Fruit fly (Drosophila melanogaster) whole organism, prepupa: ENCODE results near the gene Pkcdelta.

Experiments used
- CG15336 ChIP-seq: fragments of 200-800 bp; sonication (Bioruptor generic); IDR thresholded peaks from 2 replicates; pipeline ENCODE4 v1.3.6; 2022; ENCODE audit warnings: missing biosample characterization, missing genetic modification characterization
- CG31627 ChIP-seq: fragments of 200-800 bp; sonication (Bioruptor generic); optimal IDR thresholded peaks from 3 replicates; lab custom pipeline; 2016; ENCODE audit warnings: missing biosample characterization, missing genetic modification characterization
- CG6163 ChIP-seq: fragments of 200-800 bp; sonication (Bioruptor generic); IDR thresholded peaks from 3 replicates; pipeline ENCODE4 v1.3.6; 2022; ENCODE audit warnings: missing biosample characterization, missing genetic modification characterization
- CG6808 ChIP-seq: fragments of 200-800 bp; sonication (Bioruptor generic); optimal IDR thresholded peaks from 3 replicates; lab custom pipeline; 2017; ENCODE audit warnings: missing biosample characterization, missing genetic modification characterization, mild to moderate bottlenecking, moderate library complexity, missing genetic modification reagents
- CG6854 ChIP-seq: fragments of 200-800 bp; sonication (Bioruptor generic); optimal IDR thresholded peaks from 2 replicates; lab custom pipeline; 2017; ENCODE audit warnings: missing biosample characterization, mild to moderate bottlenecking, missing genetic modification characterization
- CG8319 ChIP-seq: fragments of 200-800 bp; sonication (Bioruptor generic); optimal IDR thresholded peaks from 3 replicates; lab custom pipeline; 2016; ENCODE audit warnings: missing biosample characterization, missing genetic modification characterization
- CG9139 ChIP-seq: fragments of 200-800 bp; sonication (Bioruptor generic); optimal IDR thresholded peaks from 3 replicates; lab custom pipeline; 2017; ENCODE audit warnings: missing biosample characterization, mild to moderate bottlenecking, missing genetic modification characterization
- Gug ChIP-seq: fragments of 200-800 bp; sonication (Bioruptor generic); IDR thresholded peaks from 2 replicates; pipeline ENCODE4 v1.3.6; 2022; ENCODE audit warnings: missing biosample characterization, missing genetic modification characterization
- Hr38 ChIP-seq: sonication (Bioruptor generic); optimal IDR thresholded peaks from 2 replicates; lab custom pipeline; 2016; ENCODE audit warnings: missing biosample characterization, missing genetic modification characterization
- Hr39 ChIP-seq: fragments of 200-800 bp; sonication (Bioruptor generic); optimal IDR thresholded peaks from 2 replicates; lab custom pipeline; 2016; ENCODE audit warnings: missing biosample characterization, missing genetic modification characterization
- dac ChIP-seq: fragments of 200-800 bp; sonication (Bioruptor generic); optimal IDR thresholded peaks from 2 replicates; lab custom pipeline; 2017; ENCODE audit warnings: missing biosample characterization, mild to moderate bottlenecking, missing genetic modification characterization
- fd59A ChIP-seq: fragments of 200-800 bp; sonication (Bioruptor generic); optimal IDR thresholded peaks from 2 replicates; lab custom pipeline; 2017; ENCODE audit warnings: missing biosample characterization, mild to moderate bottlenecking, missing genetic modification characterization, missing genetic modification reagents
- net ChIP-seq: fragments of 200-800 bp; sonication (Bioruptor generic); optimal IDR thresholded peaks from 3 replicates; lab custom pipeline; 2016; ENCODE audit warnings: missing biosample characterization, missing genetic modification characterization
- pdm3 ChIP-seq: fragments of 200-800 bp; sonication (Bioruptor generic); optimal IDR thresholded peaks from 3 replicates; lab custom pipeline; 2016; ENCODE audit warnings: missing biosample characterization, missing genetic modification characterization

DNA sequence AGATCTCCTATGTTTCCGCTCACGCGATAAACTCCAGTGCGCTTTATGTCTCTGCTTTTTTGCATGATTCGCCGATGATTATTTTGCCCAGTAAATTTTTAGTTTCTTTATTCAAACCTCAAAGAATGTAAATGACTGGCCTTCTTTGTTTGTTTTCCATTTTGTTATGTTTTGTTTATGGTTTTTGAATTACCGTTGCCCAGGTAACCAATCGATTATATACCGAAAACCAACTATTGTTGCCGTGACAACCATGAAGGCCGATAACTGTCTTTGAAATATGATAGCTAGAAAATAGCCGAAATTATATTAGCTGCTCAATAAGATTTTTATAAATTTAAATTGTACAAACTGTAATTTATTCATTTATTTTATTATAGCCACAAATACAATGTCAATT, 64.5 kb downstream of the Pkcdelta start, which contains the start of gene Mks1:
- no peak for TF ChIP-seq fd59A (GFP tag; lab: Kevin White, UChicago)
- TF ChIP-seq CG9139, result no peak
- no peak for TF ChIP-seq CG6808 (GFP tag; lab: Kevin White, UChicago)
- TF ChIP-seq CG15336 (GFP tag; lab: Robert Waterston, UW), result no peak
- TF ChIP-seq dac (GFP tag; lab: Kevin White, UChicago), result no peak
- no peak for TF ChIP-seq Hr38 (GFP tag; lab: Kevin White, UChicago)
- TF ChIP-seq pdm3 (GFP tag; lab: Kevin White, UChicago), result no peak
- TF ChIP-seq net (GFP tag; lab: Kevin White, UChicago), result no peak
- no peak for TF ChIP-seq CG6854
- TF ChIP-seq CG8319 (GFP tag; lab: Kevin White, UChicago), result no peak
- no peak for TF ChIP-seq CG31627
- TF ChIP-seq Gug, result no peak
- no peak for TF ChIP-seq Hr39 (GFP tag; lab: Kevin White, UChicago)
- TF ChIP-seq CG6163 (GFP tag; lab: Robert Waterston, UW), result no peak
